Worm (Caenorhabditis elegans) whole organism, mixed stage, embryonic: ENCODE data around the gene tebp-1.

Experiments used
- elt-1 ChIP-seq: sonication (generic microtip); optimal IDR thresholded peaks from 2 replicates; lab custom pipeline; 2017; ENCODE audit warnings: missing genetic modification characterization, mild to moderate bottlenecking, missing compliant biosample characterization, antibody characterized with exemption, moderate library complexity, borderline replicate concordance; ENCODE audit not compliant: insufficient read depth
- elt-3 ChIP-seq: fragments of 150-350 bp; optimal IDR thresholded peaks from 2 replicates; lab custom pipeline; 2014; ENCODE audit warnings: missing biosample characterization, missing genetic modification characterization
- flh-1 ChIP-seq: fragments of 200-800 bp; sonication (Bioruptor generic); optimal IDR thresholded peaks from 2 replicates; lab custom pipeline; 2018; ENCODE audit warnings: mild to moderate bottlenecking, missing genetic modification characterization, moderate library complexity, missing compliant biosample characterization
- lin-13 ChIP-seq: fragments of 150-350 bp; optimal IDR thresholded peaks from 2 replicates; lab custom pipeline; 2014; ENCODE audit warnings: missing biosample characterization, missing genetic modification characterization
- mep-1 ChIP-seq: fragments of 150-350 bp; optimal IDR thresholded peaks from 2 replicates; lab custom pipeline; 2017; ENCODE audit warnings: missing biosample characterization, missing genetic modification reagents, missing genetic modification characterization, inconsistent platforms
- nhr-12 ChIP-seq: fragments of 150-350 bp; optimal IDR thresholded peaks from 2 replicates; lab custom pipeline; 2014; ENCODE audit warnings: missing biosample characterization, missing genetic modification characterization
- nhr-28 ChIP-seq: fragments of 150-350 bp; optimal IDR thresholded peaks from 2 replicates; lab custom pipeline; 2014; ENCODE audit warnings: missing biosample characterization, missing genetic modification characterization
- nhr-76 ChIP-seq: sonication (generic microtip); optimal IDR thresholded peaks from 2 replicates; lab custom pipeline; 2017; ENCODE audit warnings: missing biosample characterization, missing genetic modification characterization
- snpc-4 ChIP-seq: fragments of 150-350 bp; optimal IDR thresholded peaks from 2 replicates; lab custom pipeline; 2014; ENCODE audit warnings: missing biosample characterization, missing genetic modification characterization
- unc-39 ChIP-seq: fragments of 150-350 bp; optimal IDR thresholded peaks from 2 replicates; lab custom pipeline; 2014; ENCODE audit warnings: missing biosample characterization, missing genetic modification characterization
- unc-62 ChIP-seq: fragments of 150-350 bp; optimal IDR thresholded peaks from 2 replicates; lab custom pipeline; 2014; ENCODE audit warnings: missing biosample characterization, missing genetic modification reagents, missing genetic modification characterization
- zip-8 ChIP-seq: fragments of 150-350 bp; optimal IDR thresholded peaks from 2 replicates; lab custom pipeline; 2014; ENCODE audit warnings: missing biosample characterization, missing genetic modification characterization

ce11 chrII:14319227-14319626 is 42.6 kb upstream of the tebp-1 start:
- TF ChIP-seq lin-13 (tag; lab: Kevin White, UChicago), result no peak
- no peak for TF ChIP-seq elt-1 (tag; lab: Kevin White, UChicago)
- no peak for TF ChIP-seq unc-39 (tag; lab: Kevin White, UChicago)
- no peak for TF ChIP-seq zip-8 (tag; lab: Kevin White, UChicago)
- no peak for TF ChIP-seq nhr-12 (tag; lab: Kevin White, UChicago)
- no peak for TF ChIP-seq flh-1
- no peak for TF ChIP-seq elt-3
- no peak for TF ChIP-seq unc-62 (GFP tag; lab: Kevin White, UChicago)
- no peak for TF ChIP-seq nhr-28 (tag; lab: Kevin White, UChicago)
- TF ChIP-seq mep-1 (tag; lab: Kevin White, UChicago), result no peak
- TF ChIP-seq snpc-4 (tag; lab: Kevin White, UChicago), result no peak
- TF ChIP-seq nhr-76 (tag; lab: Kevin White, UChicago), result no peak
